Fruit fly (Drosophila melanogaster) whole organism, embryonic: ENCODE measurements around the gene smo.

Experiments
- Bgb ChIP-seq: fragments of 200-800 bp; sonication (Bioruptor generic); IDR thresholded peaks from 2 replicates; pipeline ENCODE4 v1.3.6; 2022; ENCODE audit warnings: missing biosample characterization, missing genetic modification characterization; ENCODE audit not compliant: partially characterized antibody
- C15 ChIP-seq: fragments of 200-800 bp; sonication (Bioruptor generic); IDR thresholded peaks from 3 replicates; pipeline ENCODE4 v1.3.6; 2022; ENCODE audit warnings: missing biosample characterization, missing genetic modification characterization
- CG10321 ChIP-seq: fragments of 200-800 bp; sonication (Bioruptor generic); IDR thresholded peaks from 2 replicates; pipeline ENCODE4 v1.3.6; 2022; ENCODE audit warnings: missing biosample characterization, missing genetic modification characterization
- CG12104 ChIP-seq: fragments of 200-800 bp; sonication (Bioruptor generic); optimal IDR thresholded peaks from 3 replicates; lab custom pipeline; 2016; ENCODE audit warnings: missing biosample characterization, missing genetic modification characterization
- CG12391 ChIP-seq: fragments of 200-800 bp; sonication (Bioruptor generic); optimal IDR thresholded peaks from 3 replicates; lab custom pipeline; 2018; ENCODE audit warnings: missing biosample characterization, mild to moderate bottlenecking, missing genetic modification characterization, moderate library complexity
- CG13894 ChIP-seq: fragments of 200-800 bp; sonication (Bioruptor generic); optimal IDR thresholded peaks from 3 replicates; lab custom pipeline; 2018; ENCODE audit warnings: missing biosample characterization, mild to moderate bottlenecking, missing genetic modification characterization, moderate library complexity
- CG16863 ChIP-seq: fragments of 200-800 bp; sonication (Bioruptor generic); optimal IDR thresholded peaks from 3 replicates; lab custom pipeline; 2016; ENCODE audit warnings: missing biosample characterization, missing genetic modification characterization
- CG17359 ChIP-seq: fragments of 200-800 bp; sonication (Bioruptor generic); optimal IDR thresholded peaks from 3 replicates; lab custom pipeline; 2018; ENCODE audit warnings: missing biosample characterization, mild to moderate bottlenecking, missing genetic modification characterization, moderate library complexity
- CG18619 ChIP-seq: fragments of 200-800 bp; sonication (Bioruptor generic); optimal IDR thresholded peaks from 3 replicates; lab custom pipeline; 2017; ENCODE audit warnings: missing biosample characterization, mild to moderate bottlenecking, missing genetic modification characterization
- CG2129 ChIP-seq: fragments of 200-800 bp; sonication (Bioruptor generic); IDR thresholded peaks from 2 replicates; pipeline ENCODE4 v1.3.6; 2022; ENCODE audit warnings: missing biosample characterization, missing genetic modification characterization; ENCODE audit not compliant: partially characterized antibody
- CG2678 ChIP-seq: fragments of 200-800 bp; sonication (Bioruptor generic); optimal IDR thresholded peaks from 3 replicates; lab custom pipeline; 2019; ENCODE audit warnings: missing biosample characterization, mild to moderate bottlenecking, missing genetic modification characterization, moderate library complexity
- CG31388 ChIP-seq: fragments of 200-800 bp; sonication (Bioruptor generic); optimal IDR thresholded peaks from 2 replicates; lab custom pipeline; 2016; ENCODE audit warnings: missing biosample characterization, missing genetic modification characterization
- CG31441 ChIP-seq: fragments of 200-800 bp; sonication (Bioruptor generic); IDR thresholded peaks from 2 replicates; pipeline ENCODE4 v1.3.6; 2022; ENCODE audit warnings: missing biosample characterization, missing genetic modification characterization
- CG3407 ChIP-seq: fragments of 200-800 bp; sonication (Bioruptor generic); optimal IDR thresholded peaks from 2 replicates; lab custom pipeline; 2018; ENCODE audit warnings: missing biosample characterization, mild to moderate bottlenecking, missing genetic modification characterization
- CG34376 ChIP-seq: fragments of 200-800 bp; sonication (Bioruptor generic); optimal IDR thresholded peaks from 2 replicates; lab custom pipeline; 2018; ENCODE audit warnings: missing biosample characterization, mild to moderate bottlenecking, missing genetic modification characterization
- CG4360 ChIP-seq: fragments of 200-800 bp; sonication (Bioruptor generic); IDR thresholded peaks from 2 replicates; pipeline ENCODE4 v1.3.6; 2022; ENCODE audit warnings: missing biosample characterization, missing genetic modification characterization
- CG4730 ChIP-seq: fragments of 200-800 bp; sonication (Bioruptor generic); IDR thresholded peaks from 2 replicates; pipeline ENCODE4 v1.3.6; 2022; ENCODE audit warnings: missing biosample characterization, missing genetic modification characterization
- CG6813 ChIP-seq: fragments of 200-800 bp; sonication (Bioruptor generic); optimal IDR thresholded peaks from 2 replicates; lab custom pipeline; 2017; ENCODE audit warnings: missing biosample characterization, missing genetic modification characterization, mild to moderate bottlenecking, moderate library complexity, missing genetic modification reagents
- CG9797 ChIP-seq: fragments of 200-800 bp; sonication (Bioruptor generic); optimal IDR thresholded peaks from 3 replicates; lab custom pipeline; 2018; ENCODE audit warnings: missing biosample characterization, mild to moderate bottlenecking, missing genetic modification characterization
- Dll ChIP-seq: fragments of 200-800 bp; sonication (Bioruptor generic); IDR thresholded peaks from 4 replicates; pipeline ENCODE4 v1.3.6; 2022; ENCODE audit warnings: missing biosample characterization, missing genetic modification characterization; ENCODE audit not compliant: partially characterized antibody
- E2f1 ChIP-seq: fragments of 200-800 bp; sonication (Bioruptor generic); IDR thresholded peaks from 2 replicates; pipeline ENCODE4 v1.3.6; 2022; ENCODE audit warnings: missing biosample characterization, missing genetic modification characterization
- Eip74EF ChIP-seq, 2 experiments: fragments of 200-800 bp in 1 of 2; fragments of >200 bp in 1 of 2; sonication (Bioruptor generic) in 1 of 2; optimal IDR thresholded peaks; 2 replicates each; lab custom pipeline; 2017 to 2019; ENCODE audit warnings: missing biosample characterization in 2 of 2, missing genetic modification characterization in 2 of 2, mild to moderate bottlenecking in 1 of 2, moderate library complexity in 1 of 2
- Fer3 ChIP-seq: fragments of 200-800 bp; sonication (Bioruptor generic); optimal IDR thresholded peaks from 2 replicates; lab custom pipeline; 2018; ENCODE audit warnings: missing biosample characterization, mild to moderate bottlenecking, missing genetic modification characterization, moderate library complexity
- Hand ChIP-seq: fragments of 200-800 bp; sonication (Bioruptor generic); optimal IDR thresholded peaks from 2 replicates; lab custom pipeline; 2017; ENCODE audit warnings: mild to moderate bottlenecking, missing biosample characterization, missing genetic modification reagents, missing genetic modification characterization
- Hr3 ChIP-seq: fragments of 200-800 bp; sonication (Bioruptor generic); optimal IDR thresholded peaks from 3 replicates; lab custom pipeline; 2016; ENCODE audit warnings: missing biosample characterization, missing genetic modification characterization
- MBD-R2 ChIP-seq: fragments of 200-800 bp; sonication (Bioruptor generic); IDR thresholded peaks from 2 replicates; pipeline ENCODE4 v1.3.6; 2022; ENCODE audit warnings: missing biosample characterization, missing genetic modification characterization
- Opbp ChIP-seq: fragments of 200-800 bp; sonication (Bioruptor generic); IDR thresholded peaks from 3 replicates; pipeline ENCODE4 v1.3.6; 2022; ENCODE audit warnings: missing biosample characterization, missing genetic modification characterization; ENCODE audit not compliant: partially characterized antibody
- Rfx ChIP-seq: fragments of 200-800 bp; sonication (Bioruptor generic); IDR thresholded peaks from 2 replicates; pipeline ENCODE4 v1.3.6; 2022; ENCODE audit warnings: missing biosample characterization, missing genetic modification characterization
- Sox102F ChIP-seq: fragments of 200-800 bp; sonication (Bioruptor generic); optimal IDR thresholded peaks from 2 replicates; lab custom pipeline; 2018; ENCODE audit warnings: missing biosample characterization, mild to moderate bottlenecking, missing genetic modification characterization, moderate library complexity
- Xbp1 ChIP-seq: fragments of 200-800 bp; sonication (Bioruptor generic); optimal IDR thresholded peaks from 3 replicates; lab custom pipeline; 2016; ENCODE audit warnings: missing biosample characterization, mild to moderate bottlenecking, missing genetic modification characterization
- aop ChIP-seq: fragments of 200-800 bp; sonication (Bioruptor generic); IDR thresholded peaks from 2 replicates; pipeline ENCODE4 v1.3.6; 2022; ENCODE audit warnings: missing biosample characterization, missing genetic modification characterization
- bab2 ChIP-seq: fragments of 200-800 bp; sonication (Bioruptor generic); optimal IDR thresholded peaks from 2 replicates; lab custom pipeline; 2016; ENCODE audit warnings: missing biosample characterization, missing genetic modification characterization
- chinmo ChIP-seq: fragments of 200-800 bp; sonication (Bioruptor generic); IDR thresholded peaks from 4 replicates; pipeline ENCODE4 v1.3.6; 2022; ENCODE audit warnings: missing biosample characterization, missing genetic modification characterization; ENCODE audit not compliant: partially characterized antibody
- dan ChIP-seq: fragments of 200-800 bp; sonication (Bioruptor generic); IDR thresholded peaks from 2 replicates; pipeline ENCODE4 v1.3.6; 2022; ENCODE audit warnings: missing biosample characterization, missing genetic modification characterization
- fd102C ChIP-seq: fragments of 200-800 bp; sonication (Bioruptor generic); optimal IDR thresholded peaks from 2 replicates; lab custom pipeline; 2018; ENCODE audit warnings: missing biosample characterization, mild to moderate bottlenecking, missing genetic modification characterization, moderate library complexity
- gem ChIP-seq: fragments of 200-800 bp; sonication (Bioruptor generic); optimal IDR thresholded peaks from 2 replicates; lab custom pipeline; 2019; ENCODE audit warnings: missing biosample characterization, mild to moderate bottlenecking, missing genetic modification characterization, moderate library complexity
- hkb ChIP-seq, 2 experiments: fragments of 200-800 bp in 1 of 2; fragments of >200 bp in 1 of 2; sonication (Bioruptor generic) in 1 of 2; IDR thresholded peaks in 1 of 2; optimal IDR thresholded peaks in 1 of 2; 2 replicates each; pipeline versions ENCODE4 v1.3.6 to Lab custom; 2017 to 2022; ENCODE audit warnings: missing biosample characterization in 1 of 2, missing genetic modification characterization in 1 of 2
- hth ChIP-seq: fragments of >200 bp; optimal IDR thresholded peaks from 2 replicates; lab custom pipeline; 2017; ENCODE audit warnings: inconsistent platforms
- oc ChIP-seq: fragments of 200-800 bp; sonication (Bioruptor generic); optimal IDR thresholded peaks from 2 replicates; lab custom pipeline; 2018; ENCODE audit warnings: missing biosample characterization, mild to moderate bottlenecking, missing genetic modification characterization, moderate library complexity
- otp ChIP-seq: fragments of 200-800 bp; sonication (Bioruptor generic); IDR thresholded peaks from 3 replicates; pipeline ENCODE4, ENCODE4 v1.3.6; 2022; ENCODE audit warnings: missing biosample characterization, missing genetic modification characterization
- sc ChIP-seq, 3 experiments: fragments of >200 bp in 2 of 3; fragments of 200-800 bp in 1 of 3; sonication (Bioruptor generic) in 1 of 3; optimal IDR thresholded peaks; 2 replicates in 2 of 3; 3 replicates in 1 of 3; lab custom pipeline; 2017; ENCODE audit warnings: mild to moderate bottlenecking in 1 of 3, missing biosample characterization in 1 of 3, missing genetic modification characterization in 1 of 3, missing genetic modification reagents in 1 of 3
- scrt ChIP-seq: fragments of 200-800 bp; sonication (Bioruptor generic); optimal IDR thresholded peaks from 2 replicates; lab custom pipeline; 2018; ENCODE audit warnings: missing biosample characterization, mild to moderate bottlenecking, missing genetic modification characterization, moderate library complexity
- sd ChIP-seq: fragments of 200-800 bp; sonication (Bioruptor generic); optimal IDR thresholded peaks from 3 replicates; lab custom pipeline; 2018; ENCODE audit warnings: missing biosample characterization, mild to moderate bottlenecking, missing genetic modification characterization, moderate library complexity
- sna ChIP-seq: fragments of 200-800 bp; sonication (Bioruptor generic); IDR thresholded peaks from 2 replicates; pipeline ENCODE4 v1.3.6; 2022; ENCODE audit warnings: missing biosample characterization, missing genetic modification characterization; ENCODE audit not compliant: partially characterized antibody
- tll ChIP-seq, 2 experiments: fragments of 200-800 bp in 1 of 2; fragments of >200 bp in 1 of 2; sonication (Bioruptor generic) in 1 of 2; optimal IDR thresholded peaks; 2 replicates each; lab custom pipeline; 2017 to 2019; ENCODE audit warnings: missing biosample characterization in 2 of 2, missing genetic modification characterization in 2 of 2, mild to moderate bottlenecking in 1 of 2, moderate library complexity in 1 of 2
- trh ChIP-seq: fragments of 200-800 bp; sonication (Bioruptor generic); optimal IDR thresholded peaks from 2 replicates; lab custom pipeline; 2016; ENCODE audit warnings: missing biosample characterization, missing genetic modification characterization
- twi ChIP-seq: fragments of 200-800 bp; optimal IDR thresholded peaks from 2 replicates; lab custom pipeline; 2019; ENCODE audit warnings: missing biosample characterization, mild to moderate bottlenecking, missing genetic modification characterization, moderate library complexity

Gene smo

DNA sequence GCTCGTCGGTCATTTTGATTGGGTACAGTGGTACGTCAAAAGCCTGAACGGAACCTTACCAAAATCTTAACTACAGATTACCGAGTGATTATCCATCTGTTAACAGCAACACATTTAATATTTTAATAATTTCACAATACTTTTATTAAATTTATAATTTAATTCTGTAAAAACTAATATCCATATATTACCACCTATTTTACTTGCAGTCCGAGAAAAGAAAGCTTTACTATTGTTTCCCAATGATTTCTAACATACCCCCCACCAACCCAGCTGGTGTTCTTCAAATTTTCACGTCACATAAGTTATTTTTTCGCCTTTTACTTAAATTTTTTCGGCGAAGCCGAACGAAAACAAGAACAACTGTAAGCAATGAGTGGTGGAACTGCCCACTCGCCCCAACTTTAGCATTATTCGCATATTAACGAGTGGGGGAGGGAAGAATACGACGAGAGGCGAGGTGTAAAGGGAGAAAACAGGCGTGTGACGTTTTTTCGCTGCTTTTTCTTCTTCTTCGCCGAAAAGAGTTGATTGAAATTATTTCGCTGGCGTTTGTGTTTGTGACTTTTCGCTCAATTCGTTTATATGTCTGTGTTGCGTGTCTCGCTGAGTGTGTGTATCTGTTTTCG lies 29.4 kb upstream of the smo start (continued):
- TF ChIP-seq CG34376 (GFP tag; lab: Kevin White, UChicago): no peak
- no peak for TF ChIP-seq aop
- no peak for TF ChIP-seq CG2129 (GFP tag; lab: Robert Waterston, UW)
- TF ChIP-seq sna (GFP tag; lab: Robert Waterston, UW): no peak
- peak; percentile 75 for TF ChIP-seq gem (tag; lab: Kevin White, UChicago)
- peak; percentile 0 for TF ChIP-seq CG12104
- peak; percentile 33 for TF ChIP-seq Hr3 (GFP tag; lab: Kevin White, UChicago)
- peak; percentile 61 for TF ChIP-seq sd (tag; lab: Kevin White, UChicago)
- no peak for TF ChIP-seq CG9797 (GFP tag; lab: Kevin White, UChicago)
- no peak for TF ChIP-seq dan (GFP tag; lab: Robert Waterston, UW)
- TF ChIP-seq fd102C (GFP tag; lab: Kevin White, UChicago): no peak
- peak; percentile 52 for TF ChIP-seq Sox102F
- TF ChIP-seq scrt (GFP tag; lab: Kevin White, UChicago): peak; percentile 47
- TF ChIP-seq twi: no peak
- no peak for TF ChIP-seq CG31388 (GFP tag; lab: Kevin White, UChicago)
- peak; percentile 73 for TF ChIP-seq CG18619
- peak; percentile 38; the same call in 1 of the 2 replicates for TF ChIP-seq E2f1 (GFP tag; lab: Robert Waterston, UW)
- TF ChIP-seq CG3407 (GFP tag; lab: Kevin White, UChicago): peak; percentile 9
- TF ChIP-seq tll (GFP tag; optimal IDR thresholded peaks at IDR 0.05; lab: Kevin White, UChicago): no peak
- no peak for TF ChIP-seq CG4730
- no peak for TF ChIP-seq hth
- no peak for TF ChIP-seq bab2 (GFP tag; lab: Kevin White, UChicago)
- no peak for TF ChIP-seq sc (optimal IDR thresholded peaks at IDR 0.05; lab: Kevin White, UChicago)
- TF ChIP-seq sc (GFP tag; optimal IDR thresholded peaks at IDR 0.05; lab: Kevin White, UChicago): peak; percentile 0
- peak; percentile 82 for TF ChIP-seq CG2678 (tag; lab: Kevin White, UChicago)
- TF ChIP-seq oc (tag; lab: Kevin White, UChicago): no peak
- TF ChIP-seq CG12391 (tag; lab: Kevin White, UChicago): peak; percentile 60
- TF ChIP-seq C15: no peak
- TF ChIP-seq Rfx (GFP tag; lab: Robert Waterston, UW): peak; percentile 75
- peak; percentile 70 for TF ChIP-seq CG31441
- no peak for TF ChIP-seq CG16863
- no peak for TF ChIP-seq Dll (GFP tag; lab: Robert Waterston, UW)
- no peak for TF ChIP-seq MBD-R2 (GFP tag; lab: Robert Waterston, UW)
- peak; percentile 7 for TF ChIP-seq CG13894 (tag; lab: Kevin White, UChicago)
- TF ChIP-seq otp (GFP tag; lab: Robert Waterston, UW): no peak
- peak; percentile 54 for TF ChIP-seq CG17359 (tag; lab: Kevin White, UChicago)
- TF ChIP-seq Xbp1 (GFP tag; lab: Kevin White, UChicago): peak; percentile 48
- peak; percentile 46 for TF ChIP-seq Fer3 (tag; lab: Kevin White, UChicago)
- TF ChIP-seq hkb (optimal IDR thresholded peaks at IDR 0.05; lab: Kevin White, UChicago): no peak
- no peak for TF ChIP-seq hkb (GFP tag; IDR thresholded peaks at IDR 0.05; lab: Robert Waterston, UW)
- TF ChIP-seq CG10321 (GFP tag; lab: Robert Waterston, UW): no peak
- peak; percentile 42; the same call in 1 of the 2 replicates for TF ChIP-seq Bgb (GFP tag; lab: Robert Waterston, UW)
- TF ChIP-seq Opbp: no peak; the same call in 2 of the 3 replicates
- no peak for TF ChIP-seq trh (GFP tag; lab: Kevin White, UChicago)
- peak; percentile 37 for TF ChIP-seq Hand
- TF ChIP-seq CG4360 (GFP tag; lab: Robert Waterston, UW): no peak; the same call in 1 of the 2 replicates
- peak; percentile 59 for TF ChIP-seq CG6813 (GFP tag; lab: Kevin White, UChicago)
- TF ChIP-seq Eip74EF (GFP tag; optimal IDR thresholded peaks at IDR 0.05; lab: Kevin White, UChicago): peak in 1 of 2 experiments; percentile 10
- peak; percentile 91; the same call in 3 of the 4 replicates for TF ChIP-seq chinmo (GFP tag; lab: Robert Waterston, UW)
